Worm (Caenorhabditis elegans): ENCODE measurements around the gene F55B12.10.

Gene F55B12.10

DNA sequence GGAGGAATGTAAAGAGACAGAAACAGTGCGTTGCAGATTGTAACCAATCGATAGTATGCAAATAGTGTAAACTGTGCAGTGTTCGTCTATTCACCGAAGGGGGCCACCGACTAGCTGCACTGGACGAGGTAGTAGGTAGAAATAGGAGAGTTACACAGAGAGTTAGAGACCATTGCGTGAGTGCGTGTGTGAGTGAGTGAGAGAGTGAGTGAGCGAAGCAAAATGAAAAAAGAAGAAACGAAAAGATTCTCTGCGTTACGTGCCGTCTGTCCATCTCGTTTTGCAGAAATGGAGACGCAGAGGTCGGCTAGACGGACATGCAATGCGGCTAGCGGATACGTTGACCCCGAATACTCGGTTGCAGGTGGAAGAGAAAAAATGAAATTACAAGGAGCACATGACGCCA lies 31.1 kb upstream of the F55B12.10 start (continued):
- TF ChIP-seq ceh-19 (GFP tag; optimal IDR thresholded peaks at IDR 0.05) (no peak), sox-4 (tag; optimal IDR thresholded peaks at IDR 0.05) (no peak), zip-5 (tag; optimal IDR thresholded peaks at IDR 0.05) (no peak), sox-2 (GFP tag; IDR thresholded peaks at IDR 0.05) (peak; percentile 13; the same call in 1 of the 2 replicates), dmd-4 (tag; optimal IDR thresholded peaks at IDR 0.05; ENCODE audit: borderline replicate concordance) (no peak), sdc-2 (tag; optimal IDR thresholded peaks at IDR 0.05) (peak; percentile 17), unc-55 (GFP tag; optimal IDR thresholded peaks at IDR 0.05) (peak; percentile 36), pha-2 (tag; optimal IDR thresholded peaks at IDR 0.05) (no peak), C08G9.2 (tag; optimal IDR thresholded peaks at IDR 0.05) (no peak), F13H6.1 (tag; optimal IDR thresholded peaks at IDR 0.05) (peak; percentile 33), ceh-34 (tag; optimal IDR thresholded peaks at IDR 0.05) (peak; percentile 81), syd-9 (tag; optimal IDR thresholded peaks at IDR 0.05) (peak; percentile 50), ahr-1 (tag; optimal IDR thresholded peaks at IDR 0.05) (no peak), unc-3 (GFP tag; conservative IDR thresholded peaks at IDR 0.05) (no peak), unc-3 (tag; optimal IDR thresholded peaks at IDR 0.05) (no peak), ceh-48 (tag; optimal IDR thresholded peaks at IDR 0.05) (no peak), ceh-9 (tag; optimal IDR thresholded peaks at IDR 0.05) (no peak), dve-1 (tag; optimal IDR thresholded peaks at IDR 0.05) (no peak), npax-4 (tag; optimal IDR thresholded peaks at IDR 0.05) (no peak), ceh-22 (tag; optimal IDR thresholded peaks at IDR 0.05) (no peak), hlh-6 (tag; optimal IDR thresholded peaks at IDR 0.05) (no peak), fkh-6 (tag; optimal IDR thresholded peaks at IDR 0.05) (no peak), odd-2 (tag; optimal IDR thresholded peaks at IDR 0.05) (no peak), hlh-8 (tag; optimal IDR thresholded peaks at IDR 0.05) (peak; percentile 44), unc-86 (tag; optimal IDR thresholded peaks at IDR 0.05) (no peak), lim-6 (tag; optimal IDR thresholded peaks at IDR 0.05) (no peak), lin-11 (tag; optimal IDR thresholded peaks at IDR 0.05) (no peak), pqm-1 (tag; optimal IDR thresholded peaks at IDR 0.05) (no peak), pag-3 (tag; optimal IDR thresholded peaks at IDR 0.05; ENCODE audit: borderline replicate concordance) (no peak), ceh-31 (tag; optimal IDR thresholded peaks at IDR 0.05) (peak; percentile 77), C38D4.7 (GFP tag; optimal IDR thresholded peaks at IDR 0.05) (no peak), ttx-3 (tag; optimal IDR thresholded peaks at IDR 0.05) (no peak), ets-4 (tag; optimal IDR thresholded peaks at IDR 0.05) (no peak), gmeb-2 (tag; optimal IDR thresholded peaks at IDR 0.05) (no peak), tbx-7 (tag; optimal IDR thresholded peaks at IDR 0.05) (no peak), tbx-2 (tag; optimal IDR thresholded peaks at IDR 0.05) (peak; percentile 82), nfya-1 (tag; optimal IDR thresholded peaks at IDR 0.05) (peak; percentile 79), hlh-13 (GFP tag; optimal IDR thresholded peaks at IDR 0.05) (no peak), ref-2 (tag; optimal IDR thresholded peaks at IDR 0.05) (peak; percentile 75), eyg-1 (tag; optimal IDR thresholded peaks at IDR 0.05) (no peak), ceh-45 (GFP tag; IDR thresholded peaks at IDR 0.05) (no peak), hlh-15 (tag; optimal IDR thresholded peaks at IDR 0.05) (no peak)

DNA sequence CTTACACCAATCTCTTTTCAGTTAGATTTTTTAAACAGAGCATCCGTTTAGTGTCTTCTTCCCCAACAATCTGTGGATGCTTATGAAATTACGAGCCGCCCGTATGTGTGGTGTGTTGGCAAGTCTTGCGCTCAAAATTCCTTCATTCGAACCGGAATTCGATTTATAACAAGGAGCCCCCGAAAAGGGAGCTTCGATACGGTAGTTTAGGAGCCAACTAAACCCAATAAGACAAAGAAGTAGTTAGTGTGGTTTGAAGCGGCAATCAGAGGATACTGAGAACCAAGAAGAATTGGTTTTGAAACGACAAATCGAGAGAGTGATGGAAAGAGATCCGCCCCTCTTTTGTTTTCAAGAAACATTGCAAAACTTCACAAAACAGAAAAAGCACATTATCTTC lies 27.2 kb upstream of the F55B12.10 start:
- TF ChIP-seq unc-42 (tag; optimal IDR thresholded peaks at IDR 0.05) (peak; percentile 68), pqm-1 (tag; optimal IDR thresholded peaks at IDR 0.05) (no peak)
